Worm (Caenorhabditis elegans) whole organism, L1 larva: ENCODE results near the gene C26E6.1.

Experiments
- C04F5.9 ChIP-seq: sonication (generic microtip); optimal IDR thresholded peaks from 2 replicates; lab custom pipeline; 2016; ENCODE audit warnings: missing genetic modification characterization, missing compliant biosample characterization
- C16A3.4 ChIP-seq: fragments of 150-350 bp; optimal IDR thresholded peaks from 2 replicates; lab custom pipeline; 2014; ENCODE audit warnings: missing biosample characterization, missing genetic modification characterization
- aly-2 ChIP-seq: fragments of 150-350 bp; optimal IDR thresholded peaks from 2 replicates; lab custom pipeline; 2014; ENCODE audit warnings: missing biosample characterization, missing genetic modification characterization
- blmp-1 ChIP-seq: fragments of 150-350 bp; optimal IDR thresholded peaks from 2 replicates; lab custom pipeline; 2014; ENCODE audit warnings: missing biosample characterization, missing genetic modification characterization
- ceh-63 ChIP-seq: fragments of 200-800 bp; sonication (Bioruptor generic); optimal IDR thresholded peaks from 2 replicates; lab custom pipeline; 2018; ENCODE audit warnings: mild to moderate bottlenecking, missing genetic modification characterization, missing compliant biosample characterization
- ceh-88 ChIP-seq: fragments of 200-800 bp; sonication (Bioruptor generic); IDR thresholded peaks from 2 replicates; pipeline ENCODE4 v1.3.6; 2022; ENCODE audit warnings: missing genetic modification characterization, missing compliant biosample characterization
- dpl-1 ChIP-seq, 3 experiments: fragments of 150-350 bp in 2 of 3; sonication (generic microtip) in 1 of 3; optimal IDR thresholded peaks; 2 replicates each; lab custom pipeline; 2014 to 2017; ENCODE audit warnings: missing biosample characterization in 3 of 3, missing genetic modification characterization in 3 of 3, missing genetic modification reagents in 3 of 3
- dsc-1 ChIP-seq: sonication (generic microtip); optimal IDR thresholded peaks from 2 replicates; lab custom pipeline; 2016; ENCODE audit warnings: mild to moderate bottlenecking, missing genetic modification characterization, missing compliant biosample characterization
- efl-1 ChIP-seq, 4 experiments: fragments of 150-350 bp; optimal IDR thresholded peaks in 3 of 4; peaks in 1 of 4; 1 replicate in 1 of 4; 2 replicates in 3 of 4; lab custom pipeline; 2014; ENCODE audit warnings: missing biosample characterization in 2 of 4, missing genetic modification characterization in 2 of 4, missing genetic modification reagents in 2 of 4
- efl-3 ChIP-seq: fragments of 200-800 bp; sonication (Bioruptor generic); optimal IDR thresholded peaks from 2 replicates; lab custom pipeline; 2018; ENCODE audit warnings: mild to moderate bottlenecking, missing genetic modification characterization, missing compliant biosample characterization
- elt-2 ChIP-seq: sonication (generic microtip); optimal IDR thresholded peaks from 2 replicates; lab custom pipeline; 2016; ENCODE audit warnings: missing genetic modification characterization, mild to moderate bottlenecking, inconsistent platforms, missing compliant biosample characterization, missing genetic modification reagents
- elt-3 ChIP-seq, 6 experiments: fragments of 150-350 bp in 1 of 6; sonication (generic microtip); optimal IDR thresholded peaks; 2 replicates each; lab custom pipeline; 2017 to 2018; ENCODE audit warnings: missing biosample characterization in 6 of 6, missing genetic modification characterization in 6 of 6, inconsistent platforms in 1 of 6
- fos-1 ChIP-seq: fragments of 150-350 bp; optimal IDR thresholded peaks from 2 replicates; lab custom pipeline; 2014; ENCODE audit warnings: missing biosample characterization, missing genetic modification characterization
- grh-1 ChIP-seq: fragments of 200-800 bp; sonication (Bioruptor generic); IDR thresholded peaks from 2 replicates; pipeline ENCODE4 v1.3.6; 2022; ENCODE audit warnings: missing genetic modification reagents, missing genetic modification characterization, missing compliant biosample characterization
- hpl-2 ChIP-seq: fragments of 150-350 bp; optimal IDR thresholded peaks from 2 replicates; lab custom pipeline; 2014; ENCODE audit warnings: missing biosample characterization, missing genetic modification reagents, missing genetic modification characterization
- irx-1 ChIP-seq: sonication (generic microtip); optimal IDR thresholded peaks from 2 replicates; lab custom pipeline; 2016; ENCODE audit warnings: missing genetic modification characterization, missing compliant biosample characterization
- jun-1 ChIP-seq: fragments of 150-350 bp; optimal IDR thresholded peaks from 2 replicates; lab custom pipeline; 2014; ENCODE audit warnings: missing biosample characterization, missing genetic modification reagents, missing genetic modification characterization
- lin-13 ChIP-seq: fragments of 150-350 bp; optimal IDR thresholded peaks from 2 replicates; lab custom pipeline; 2014; ENCODE audit warnings: missing biosample characterization, missing genetic modification reagents, missing genetic modification characterization
- lin-14 ChIP-seq: fragments of 200-800 bp; sonication (Bioruptor generic); optimal IDR thresholded peaks from 2 replicates; lab custom pipeline; 2018; ENCODE audit warnings: mild to moderate bottlenecking, missing genetic modification characterization, moderate library complexity, missing compliant biosample characterization
- lin-15B ChIP-seq: fragments of 150-350 bp; sonication (generic microtip); optimal IDR thresholded peaks from 3 replicates; lab custom pipeline; 2014; ENCODE audit warnings: missing biosample characterization, missing genetic modification characterization
- lin-35 ChIP-seq, 2 experiments: fragments of 150-350 bp; optimal IDR thresholded peaks; 2 replicates each; lab custom pipeline; 2014; ENCODE audit warnings: missing biosample characterization in 2 of 2, missing genetic modification characterization in 2 of 2, missing genetic modification reagents in 2 of 2
- lir-3 ChIP-seq: sonication (generic microtip); optimal IDR thresholded peaks from 2 replicates; lab custom pipeline; 2016; ENCODE audit warnings: mild to moderate bottlenecking, missing genetic modification characterization, moderate library complexity, missing compliant biosample characterization; ENCODE audit not compliant: poor library complexity
- lsy-2 ChIP-seq, 2 experiments: fragments of 150-350 bp; optimal IDR thresholded peaks; 2 replicates each; lab custom pipeline; 2014; ENCODE audit warnings: missing biosample characterization in 2 of 2, missing genetic modification characterization in 2 of 2
- mep-1 ChIP-seq: fragments of 150-350 bp; optimal IDR thresholded peaks from 2 replicates; lab custom pipeline; 2014; ENCODE audit warnings: missing biosample characterization, missing genetic modification characterization
- nhr-11 ChIP-seq: fragments of 150-350 bp; optimal IDR thresholded peaks from 2 replicates; lab custom pipeline; 2014; ENCODE audit warnings: missing biosample characterization, missing genetic modification characterization
- nhr-19 ChIP-seq: fragments of 200-800 bp; sonication (Bioruptor generic); conservative IDR thresholded peaks from 2 replicates; pipeline ENCODE4 v1.3.6; 2022; ENCODE audit warnings: missing genetic modification characterization, missing compliant biosample characterization
- nhr-20 ChIP-seq: sonication (generic microtip); optimal IDR thresholded peaks from 2 replicates; lab custom pipeline; 2016; ENCODE audit warnings: mild to moderate bottlenecking, missing genetic modification characterization, missing compliant biosample characterization
- nhr-28 ChIP-seq: fragments of 150-350 bp; optimal IDR thresholded peaks from 2 replicates; lab custom pipeline; 2014; ENCODE audit warnings: missing biosample characterization, missing genetic modification characterization
- nhr-71 ChIP-seq: sonication (generic microtip); optimal IDR thresholded peaks from 2 replicates; lab custom pipeline; 2016; ENCODE audit warnings: mild to moderate bottlenecking, missing genetic modification characterization, moderate library complexity, missing compliant biosample characterization
- nhr-85 ChIP-seq: sonication (generic microtip); peaks from one replicate; lab custom pipeline; 2016; ENCODE audit warnings: missing genetic modification characterization, inconsistent platforms, missing compliant biosample characterization
- nhr-90 ChIP-seq: sonication (generic microtip); optimal IDR thresholded peaks from 2 replicates; lab custom pipeline; 2016; ENCODE audit warnings: mild to moderate bottlenecking, missing genetic modification characterization, missing compliant biosample characterization; ENCODE audit not compliant: poor library complexity
- pax-3 ChIP-seq: fragments of 200-800 bp; sonication (Bioruptor generic); optimal IDR thresholded peaks from 2 replicates; lab custom pipeline; 2018; ENCODE audit warnings: mild to moderate bottlenecking, missing genetic modification characterization, moderate library complexity, missing compliant biosample characterization
- pqm-1 ChIP-seq: sonication (generic microtip); optimal IDR thresholded peaks from 3 replicates; lab custom pipeline; 2017; ENCODE audit warnings: missing biosample characterization, missing genetic modification characterization
- rnt-1 ChIP-seq: sonication (generic microtip); optimal IDR thresholded peaks from 2 replicates; lab custom pipeline; 2016; ENCODE audit warnings: mild to moderate bottlenecking, missing genetic modification characterization, moderate library complexity, missing compliant biosample characterization
- skn-1 ChIP-seq: fragments of 150-350 bp; optimal IDR thresholded peaks from 2 replicates; lab custom pipeline; 2014; ENCODE audit warnings: missing biosample characterization, missing genetic modification characterization
- snpc-4 ChIP-seq: fragments of 150-350 bp; optimal IDR thresholded peaks from 2 replicates; lab custom pipeline; 2014; ENCODE audit warnings: missing biosample characterization, missing genetic modification characterization
- snu-23 ChIP-seq: sonication (generic microtip); optimal IDR thresholded peaks from 2 replicates; lab custom pipeline; 2016; ENCODE audit warnings: missing genetic modification characterization, missing compliant biosample characterization
- sptf-1 ChIP-seq: fragments of 150-350 bp; optimal IDR thresholded peaks from 2 replicates; lab custom pipeline; 2014; ENCODE audit warnings: missing biosample characterization, missing genetic modification characterization
- sup-37 ChIP-seq: fragments of 200-800 bp; sonication (Bioruptor generic); optimal IDR thresholded peaks from 2 replicates; lab custom pipeline; 2018; ENCODE audit warnings: mild to moderate bottlenecking, missing genetic modification characterization, missing compliant biosample characterization
- tbx-2 ChIP-seq: sonication (generic microtip); optimal IDR thresholded peaks from 2 replicates; lab custom pipeline; 2016; ENCODE audit warnings: missing genetic modification characterization, missing compliant biosample characterization
- unc-98 ChIP-seq: fragments of 200-800 bp; sonication (Bioruptor generic); IDR thresholded peaks from 2 replicates; pipeline ENCODE4 v1.3.6; 2022; ENCODE audit warnings: missing genetic modification characterization, missing compliant biosample characterization
- vab-15 ChIP-seq: sonication (generic microtip); optimal IDR thresholded peaks from 2 replicates; lab custom pipeline; 2017; ENCODE audit warnings: missing genotype, mild to moderate bottlenecking, missing genetic modification characterization, missing compliant biosample characterization
- xbp-1 ChIP-seq: sonication (generic microtip); optimal IDR thresholded peaks from 2 replicates; lab custom pipeline; 2016; ENCODE audit warnings: missing genetic modification characterization, missing compliant biosample characterization
- zag-1 ChIP-seq: fragments of 150-350 bp; optimal IDR thresholded peaks from 2 replicates; lab custom pipeline; 2014; ENCODE audit warnings: missing biosample characterization, missing genetic modification characterization

C26E6.1 gene

DNA sequence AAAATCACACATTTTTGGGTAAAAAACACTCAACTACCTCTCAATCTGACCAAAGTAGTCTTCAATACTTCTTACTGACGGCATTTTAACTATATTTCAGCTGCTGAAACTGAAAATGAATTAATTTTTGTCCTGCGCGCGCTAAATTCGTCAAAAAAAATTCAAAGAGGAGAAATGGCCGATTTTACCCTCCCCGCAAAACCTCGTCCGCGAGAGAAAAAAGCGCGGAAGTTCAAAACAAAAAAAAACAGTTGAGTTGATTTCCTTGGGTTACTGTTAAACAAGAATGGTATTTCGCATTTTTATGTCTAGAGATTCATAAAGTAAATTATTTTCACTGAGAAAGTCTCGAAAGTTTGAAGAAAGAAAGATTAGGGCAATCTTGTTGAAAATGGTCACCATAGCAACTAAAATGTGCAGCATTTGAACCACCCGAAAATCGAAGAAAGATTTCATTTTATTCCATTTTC, 30.2 kb downstream of the C26E6.1 start, which contains the start of the genes C27F2.10 and wdr-60 (continued):
- TF ChIP-seq zag-1 (tag; lab: Kevin White, UChicago) (no peak), pax-3 (tag; lab: Kevin White, UChicago) (no peak), nhr-11 (tag; lab: Kevin White, UChicago) (no peak), jun-1 (tag; lab: Kevin White, UChicago) (no peak), snpc-4 (tag; lab: Kevin White, UChicago) (no peak), C04F5.9 (no peak), ceh-88 (GFP tag; lab: Robert Waterston, UW) (no peak), nhr-90 (no peak), nhr-19 (GFP tag; lab: Robert Waterston, UW) (no peak), skn-1 (no peak), lin-15B (tag; lab: Kevin White, UChicago) (peak; percentile 34), nhr-28 (tag; lab: Kevin White, UChicago) (no peak), aly-2 (tag; lab: Kevin White, UChicago) (no peak), sptf-1 (tag; lab: Kevin White, UChicago) (no peak), lin-13 (no peak), ceh-63 (GFP tag; lab: Kevin White, UChicago) (no peak), C16A3.4 (tag; lab: Kevin White, UChicago) (peak; percentile 10)

DNA sequence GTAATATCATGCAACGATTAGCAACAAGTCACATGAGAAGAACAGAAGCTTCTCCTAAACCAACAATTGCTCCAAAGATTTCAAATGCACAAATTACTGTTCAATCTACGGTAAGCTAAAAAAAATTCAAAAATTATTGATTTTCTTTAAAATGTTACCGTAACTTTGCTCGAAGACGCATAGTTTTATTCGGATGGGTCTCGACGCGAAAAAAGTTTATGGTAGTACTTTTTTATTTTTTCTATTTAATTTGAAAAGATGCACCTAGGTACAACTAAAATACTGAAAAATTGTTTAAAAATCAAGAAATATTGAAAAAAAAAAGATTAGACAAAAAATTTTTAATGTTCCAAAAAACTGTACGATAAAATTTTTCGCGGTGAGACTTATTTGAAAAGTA, 31.0 kb downstream of the C26E6.1 start:
- TF ChIP-seq efl-1 (optimal IDR thresholded peaks at IDR 0.05; lab: Kevin White, UChicago) (no peak), efl-1 (GFP tag; optimal IDR thresholded peaks at IDR 0.05 in 1 of 2; lab: Kevin White, UChicago) (peak in 1 of 2 experiments; percentile 43), pqm-1 (tag; lab: Kevin White, UChicago) (no peak)

DNA sequence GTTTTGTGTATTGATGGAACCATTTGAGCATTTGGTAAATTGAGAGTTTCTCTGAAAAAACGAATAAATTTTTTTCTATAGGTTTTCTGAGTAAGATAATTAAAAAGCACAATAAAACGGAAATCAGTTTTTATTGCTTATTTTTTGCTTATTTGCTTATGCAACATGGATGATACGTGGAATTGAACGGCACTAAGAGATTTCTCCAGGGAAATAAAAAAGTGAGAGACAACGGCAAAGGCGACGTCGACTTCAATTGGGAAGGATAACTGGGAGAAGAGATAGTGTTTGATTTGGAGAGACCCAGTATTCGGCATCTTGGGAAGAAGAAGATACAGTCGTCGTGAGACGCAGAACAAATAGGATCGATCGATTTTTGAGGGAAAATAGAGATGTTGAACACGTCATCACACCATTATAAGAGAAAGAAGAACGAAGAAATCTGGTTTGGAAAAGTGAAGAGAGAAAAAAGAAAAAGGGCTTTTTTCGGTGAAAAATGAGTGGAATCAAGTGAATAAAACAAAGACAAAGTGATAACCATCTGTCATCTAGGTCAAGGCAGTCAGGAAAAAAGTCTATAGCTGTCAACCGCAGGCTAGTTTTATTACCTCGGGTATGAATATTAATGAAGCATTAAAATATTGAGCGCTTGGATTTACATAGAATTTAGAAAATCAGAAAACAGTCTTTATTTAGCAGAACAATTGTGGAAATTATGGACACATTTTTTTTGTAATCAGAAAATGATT, 41.6 kb downstream of the C26E6.1 start, which contains the start of gene tmem-131:
TSS of gene tmem-131 (minus strand) at position 51 of the 749 bp plus-strand sequence.
- TF ChIP-seq rnt-1 (tag; lab: Kevin White, UChicago) (no peak), fos-1 (tag; lab: Kevin White, UChicago) (no peak), lin-15B (tag; lab: Kevin White, UChicago) (no peak), C16A3.4 (tag; lab: Kevin White, UChicago) (peak; percentile 35), nhr-19 (GFP tag; lab: Robert Waterston, UW) (0 out of 2 replicates have a peak, but pooled peaks have one; percentile 5), lsy-2 (tag; optimal IDR thresholded peaks at IDR 0.05; lab: Kevin White, UChicago) (peak; percentile 7 to 47), irx-1 (tag; lab: Kevin White, UChicago) (peak; percentile 11), sup-37 (GFP tag; lab: Kevin White, UChicago) (no peak), nhr-85 (tag; lab: Kevin White, UChicago) (peak; percentile 93), nhr-20 (tag; lab: Kevin White, UChicago) (peak; percentile 44), unc-98 (GFP tag; lab: Robert Waterston, UW) (no peak), nhr-11 (tag; lab: Kevin White, UChicago) (no peak), C04F5.9 (no peak), elt-3 (tag; optimal IDR thresholded peaks at IDR 0.05; lab: Kevin White, UChicago) (peak in 2 of 6 experiments; percentile 67 to 73), lin-35 (GFP tag; optimal IDR thresholded peaks at IDR 0.05; lab: Kevin White, UChicago) (peak; percentile 8 to 46), xbp-1 (peak; percentile 77), nhr-90 (peak; percentile 24), dsc-1 (tag; lab: Kevin White, UChicago) (no peak), lin-14 (peak; percentile 67), nhr-71 (tag; lab: Kevin White, UChicago) (peak; percentile 50), tbx-2 (tag; lab: Kevin White, UChicago) (peak; percentile 4), efl-3 (GFP tag; lab: Kevin White, UChicago) (no peak), dpl-1 (GFP tag; optimal IDR thresholded peaks at IDR 0.05; lab: Kevin White, UChicago) (peak in 2 of 3 experiments; percentile 27 to 34), elt-2 (tag; lab: Kevin White, UChicago) (no peak), blmp-1 (tag; lab: Kevin White, UChicago) (peak; percentile 94), efl-1 (optimal IDR thresholded peaks at IDR 0.05; lab: Kevin White, UChicago) (peak in 1 of 2 experiments; percentile 24), efl-1 (GFP tag; optimal IDR thresholded peaks at IDR 0.05 in 1 of 2; lab: Kevin White, UChicago) (peak in 1 of 2 experiments; percentile 89), hpl-2 (GFP tag; lab: Kevin White, UChicago) (no peak), vab-15 (tag; lab: Kevin White, UChicago) (no peak), grh-1 (GFP tag; lab: Robert Waterston, UW) (no peak), mep-1 (tag; lab: Kevin White, UChicago) (peak; percentile 59), lir-3 (tag; lab: Kevin White, UChicago) (no peak), snu-23 (peak; percentile 55), jun-1 (tag; lab: Kevin White, UChicago) (no peak), sptf-1 (tag; lab: Kevin White, UChicago) (no peak)
- TF ChIP-seq, all 84 proteins: peak for 18
